Fruit fly (Drosophila melanogaster) whole organism, adult: ENCODE measurements around the gene scramb2.

Source experiments
- CG11617 ChIP-seq: fragments of 200-800 bp; sonication (Bioruptor generic); optimal IDR thresholded peaks from 2 replicates; lab custom pipeline; 2017; ENCODE audit warnings: mild to moderate bottlenecking, missing biosample characterization, missing genetic modification reagents, missing genetic modification characterization
- CG12768 ChIP-seq: fragments of 200-800 bp; sonication (Bioruptor generic); optimal IDR thresholded peaks from 2 replicates; lab custom pipeline; 2017; ENCODE audit warnings: missing biosample characterization, missing genetic modification characterization, mild to moderate bottlenecking, moderate library complexity, missing genetic modification reagents
- CG14711 ChIP-seq: fragments of 200-800 bp; sonication (Bioruptor generic); optimal IDR thresholded peaks from 2 replicates; lab custom pipeline; 2018; ENCODE audit warnings: missing biosample characterization, mild to moderate bottlenecking, missing genetic modification characterization, moderate library complexity
- CG1620 ChIP-seq: fragments of 200-800 bp; sonication (Bioruptor generic); optimal IDR thresholded peaks from 2 replicates; lab custom pipeline; 2016; ENCODE audit warnings: missing biosample characterization, missing genetic modification characterization
- CG33017 ChIP-seq: fragments of 200-800 bp; sonication (Bioruptor generic); optimal IDR thresholded peaks from 2 replicates; lab custom pipeline; 2018; ENCODE audit warnings: missing biosample characterization, mild to moderate bottlenecking, missing genetic modification characterization, moderate library complexity
- CG5204 ChIP-seq: fragments of 200-800 bp; sonication (Bioruptor generic); optimal IDR thresholded peaks from 2 replicates; lab custom pipeline; 2016; ENCODE audit warnings: missing biosample characterization, missing genetic modification characterization
- CG7045 ChIP-seq: fragments of 200-800 bp; sonication (Bioruptor generic); optimal IDR thresholded peaks from 2 replicates; lab custom pipeline; 2017; ENCODE audit warnings: missing biosample characterization, mild to moderate bottlenecking, missing genetic modification characterization
- CG7101 ChIP-seq: fragments of 200-800 bp; sonication (Bioruptor generic); optimal IDR thresholded peaks from 2 replicates; lab custom pipeline; 2018; ENCODE audit warnings: missing biosample characterization, mild to moderate bottlenecking, missing genetic modification characterization, moderate library complexity
- Crg-1 ChIP-seq: fragments of 200-800 bp; sonication (Bioruptor generic); optimal IDR thresholded peaks from 2 replicates; lab custom pipeline; 2016; ENCODE audit warnings: missing biosample characterization, missing genetic modification characterization
- Hr96 ChIP-seq: fragments of 200-800 bp; sonication (Bioruptor generic); optimal IDR thresholded peaks from 2 replicates; lab custom pipeline; 2016; ENCODE audit warnings: missing biosample characterization, missing genetic modification characterization
- Mnt ChIP-seq: fragments of 200-800 bp; sonication (Bioruptor generic); optimal IDR thresholded peaks from 2 replicates; lab custom pipeline; 2016; ENCODE audit warnings: missing biosample characterization, mild to moderate bottlenecking, missing genetic modification characterization
- bab1 ChIP-seq: fragments of 200-800 bp; sonication (Bioruptor generic); optimal IDR thresholded peaks from 3 replicates; lab custom pipeline; 2019; ENCODE audit warnings: missing biosample characterization, mild to moderate bottlenecking, missing genetic modification characterization, moderate library complexity
- cic ChIP-seq: fragments of 200-800 bp; sonication (Bioruptor generic); optimal IDR thresholded peaks from 2 replicates; lab custom pipeline; 2017; ENCODE audit warnings: missing biosample characterization, mild to moderate bottlenecking, missing genetic modification characterization, moderate library complexity
- cnc ChIP-seq, 2 experiments: fragments of >200 bp; optimal IDR thresholded peaks; 2 replicates each; lab custom pipeline; 2017
- kay ChIP-seq: fragments of 200-800 bp; sonication (Bioruptor generic); peaks from one replicate; lab custom pipeline; 2016; ENCODE audit warnings: missing biosample characterization, missing genetic modification characterization, borderline replicate concordance
- ovo ChIP-seq: fragments of 200-800 bp; sonication (Bioruptor generic); optimal IDR thresholded peaks from 2 replicates; lab custom pipeline; 2016; ENCODE audit warnings: missing biosample characterization, missing genetic modification characterization
- pad ChIP-seq: fragments of 200-800 bp; sonication (Bioruptor generic); optimal IDR thresholded peaks from 3 replicates; lab custom pipeline; 2017; ENCODE audit warnings: missing biosample characterization, missing genetic modification characterization, mild to moderate bottlenecking, moderate library complexity, missing genetic modification reagents
- tj ChIP-seq: fragments of 200-800 bp; sonication (Bioruptor generic); optimal IDR thresholded peaks from 3 replicates; lab custom pipeline; 2017; ENCODE audit warnings: missing biosample characterization, mild to moderate bottlenecking, missing genetic modification characterization, moderate library complexity
- toe ChIP-seq: fragments of 200-800 bp; sonication (Bioruptor generic); optimal IDR thresholded peaks from 2 replicates; lab custom pipeline; 2016; ENCODE audit warnings: missing biosample characterization, missing genetic modification characterization

The scramb2 gene

dm6 chr3L:3015969-3016368 is 30.6 kb downstream of the scramb2 start, which contains the start of gene CG32488:
CG32488 (minus strand) TSS chr3L:3016069.
- TF ChIP-seq Crg-1 (GFP tag; lab: Kevin White, UChicago) (no peak), tj (no peak), ovo (GFP tag; lab: Kevin White, UChicago) (no peak), CG1620 (no peak), bab1 (GFP tag; lab: Kevin White, UChicago) (no peak), CG7101 (no peak), pad (GFP tag; lab: Kevin White, UChicago) (no peak), CG33017 (tag; lab: Kevin White, UChicago) (no peak), CG14711 (tag; lab: Kevin White, UChicago) (no peak), kay (GFP tag; lab: Kevin White, UChicago) (no peak), toe (GFP tag; lab: Kevin White, UChicago) (no peak), CG7045 (GFP tag; lab: Kevin White, UChicago) (no peak), Hr96 (GFP tag; lab: Kevin White, UChicago) (no peak), cic (no peak), CG11617 (GFP tag; lab: Kevin White, UChicago) (no peak), CG12768 (GFP tag; lab: Kevin White, UChicago) (no peak), cnc (optimal IDR thresholded peaks at IDR 0.05; lab: Kevin White, UChicago) (no peak), CG5204 (GFP tag; lab: Kevin White, UChicago) (no peak)

- TF ChIP-seq Crg-1 (GFP tag; lab: Kevin White, UChicago) = no peak
- no peak for TF ChIP-seq CG1620
- TF ChIP-seq cic = no peak
- TF ChIP-seq CG5204 (GFP tag; lab: Kevin White, UChicago) = no peak
- no peak for TF ChIP-seq pad (GFP tag; lab: Kevin White, UChicago)
- TF ChIP-seq bab1 (GFP tag; lab: Kevin White, UChicago) = no peak
- no peak for TF ChIP-seq Mnt (GFP tag; lab: Kevin White, UChicago)
Observed at dm6 chr3L:3013496-3013895, 33.1 kb downstream of the scramb2 start.

- TF ChIP-seq CG14711 (tag; lab: Kevin White, UChicago) (no peak), CG1620 (no peak), Crg-1 (GFP tag; lab: Kevin White, UChicago) (no peak), CG7101 (no peak), pad (GFP tag; lab: Kevin White, UChicago) (no peak), CG7045 (GFP tag; lab: Kevin White, UChicago) (no peak), tj (no peak), kay (GFP tag; lab: Kevin White, UChicago) (no peak), toe (GFP tag; lab: Kevin White, UChicago) (no peak), Hr96 (GFP tag; lab: Kevin White, UChicago) (no peak), CG5204 (GFP tag; lab: Kevin White, UChicago) (no peak), CG33017 (tag; lab: Kevin White, UChicago) (no peak)
Observed at dm6 chr3L:3001445-3001844, 45.2 kb downstream of the scramb2 start, which contains the start of gene FMRFaR. FMRFaR (plus strand) TSS chr3L:3001716.

dm6 chr3L:2994872-2995271 is 51.7 kb downstream of the scramb2 start, which contains the start of gene CG2113:
CG2113 (plus strand) TSS chr3L:2995172.
- TF ChIP-seq Hr96 (GFP tag; lab: Kevin White, UChicago) (no peak), bab1 (GFP tag; lab: Kevin White, UChicago) (no peak), CG33017 (tag; lab: Kevin White, UChicago) (no peak), ovo (GFP tag; lab: Kevin White, UChicago) (no peak), toe (GFP tag; lab: Kevin White, UChicago) (no peak), pad (GFP tag; lab: Kevin White, UChicago) (no peak), Mnt (GFP tag; lab: Kevin White, UChicago) (no peak), Crg-1 (GFP tag; lab: Kevin White, UChicago) (no peak), CG11617 (GFP tag; lab: Kevin White, UChicago) (no peak)
